Fruit fly (Drosophila melanogaster) whole organism, embryonic: ENCODE data around the gene vkg.

ENCODE experiments used
- Bdp1 ChIP-seq: fragments of 200-800 bp; sonication (Bioruptor generic); optimal IDR thresholded peaks from 3 replicates; lab custom pipeline; 2016; ENCODE audit warnings: missing biosample characterization, missing genetic modification characterization
- C15 ChIP-seq: fragments of 200-800 bp; sonication (Bioruptor generic); IDR thresholded peaks from 3 replicates; pipeline ENCODE4 v1.3.6; 2022; ENCODE audit warnings: missing biosample characterization, missing genetic modification characterization
- CG10462 ChIP-seq: fragments of 200-800 bp; sonication (Bioruptor generic); optimal IDR thresholded peaks from 2 replicates; lab custom pipeline; 2016; ENCODE audit warnings: missing biosample characterization, missing genetic modification characterization
- CG11504 ChIP-seq: fragments of 200-800 bp; sonication (Bioruptor generic); optimal IDR thresholded peaks from 3 replicates; lab custom pipeline; 2019; ENCODE audit warnings: missing biosample characterization, mild to moderate bottlenecking, missing genetic modification characterization, moderate library complexity
- CG14050 ChIP-seq: fragments of 200-800 bp; sonication (Bioruptor generic); IDR thresholded peaks from 3 replicates; pipeline ENCODE4 v1.3.6; 2022; ENCODE audit warnings: missing biosample characterization, missing genetic modification characterization
- CG14667 ChIP-seq: fragments of 200-800 bp; sonication (Bioruptor generic); IDR thresholded peaks from 2 replicates; pipeline ENCODE4 v1.3.6; 2022; ENCODE audit warnings: missing biosample characterization, missing genetic modification characterization
- CG15073 ChIP-seq: fragments of 200-800 bp; sonication (Bioruptor generic); optimal IDR thresholded peaks from 2 replicates; lab custom pipeline; 2016; ENCODE audit warnings: missing biosample characterization, missing genetic modification characterization
- CG15514 ChIP-seq: fragments of 200-800 bp; sonication (Bioruptor generic); optimal IDR thresholded peaks from 3 replicates; lab custom pipeline; 2017; ENCODE audit warnings: missing biosample characterization, missing genetic modification characterization, mild to moderate bottlenecking, moderate library complexity, missing genetic modification reagents
- CG15696 ChIP-seq: fragments of 200-800 bp; sonication (Bioruptor generic); optimal IDR thresholded peaks from 2 replicates; lab custom pipeline; 2019; ENCODE audit warnings: missing biosample characterization, mild to moderate bottlenecking, missing genetic modification characterization, moderate library complexity
- CG1602 ChIP-seq: fragments of 200-800 bp; sonication (Bioruptor generic); optimal IDR thresholded peaks from 3 replicates; lab custom pipeline; 2016; ENCODE audit warnings: missing biosample characterization, missing genetic modification characterization
- CG1647 ChIP-seq: fragments of 200-800 bp; sonication (Bioruptor generic); optimal IDR thresholded peaks from 3 replicates; lab custom pipeline; 2016; ENCODE audit warnings: missing biosample characterization, missing genetic modification characterization
- CG16779 ChIP-seq: fragments of 200-800 bp; sonication (Bioruptor generic); IDR thresholded peaks from 2 replicates; pipeline ENCODE4 v1.3.6; 2022; ENCODE audit warnings: missing biosample characterization, missing genetic modification characterization
- CG18599 ChIP-seq: fragments of 200-800 bp; sonication (Bioruptor generic); optimal IDR thresholded peaks from 3 replicates; lab custom pipeline; 2017; ENCODE audit warnings: missing biosample characterization, missing genetic modification characterization, mild to moderate bottlenecking, moderate library complexity, missing genetic modification reagents
- CG2116 ChIP-seq: fragments of 200-800 bp; sonication (Bioruptor generic); optimal IDR thresholded peaks from 3 replicates; lab custom pipeline; 2018; ENCODE audit warnings: missing biosample characterization, mild to moderate bottlenecking, missing genetic modification characterization
- CG2120 ChIP-seq: fragments of 200-800 bp; sonication (Bioruptor generic); optimal IDR thresholded peaks from 3 replicates; lab custom pipeline; 2016; ENCODE audit warnings: missing biosample characterization, missing genetic modification characterization
- CG31388 ChIP-seq: fragments of 200-800 bp; sonication (Bioruptor generic); optimal IDR thresholded peaks from 2 replicates; lab custom pipeline; 2016; ENCODE audit warnings: missing biosample characterization, missing genetic modification characterization
- CG32532 ChIP-seq: fragments of 200-800 bp; sonication (Bioruptor generic); IDR thresholded peaks from 2 replicates; pipeline ENCODE4 v1.3.6; 2022; ENCODE audit warnings: missing biosample characterization, missing genetic modification characterization
- CG34224 ChIP-seq: fragments of 200-800 bp; sonication (Bioruptor generic); IDR thresholded peaks from 3 replicates; pipeline ENCODE4 v1.3.6; 2022; ENCODE audit warnings: missing biosample characterization, missing genetic modification characterization; ENCODE audit not compliant: partially characterized antibody
- CG3847 ChIP-seq: fragments of 200-800 bp; sonication (Bioruptor generic); IDR thresholded peaks from 2 replicates; pipeline ENCODE4 v1.3.6; 2022; ENCODE audit warnings: missing biosample characterization, missing genetic modification characterization
- CG4360 ChIP-seq: fragments of 200-800 bp; sonication (Bioruptor generic); IDR thresholded peaks from 2 replicates; pipeline ENCODE4 v1.3.6; 2022; ENCODE audit warnings: missing biosample characterization, missing genetic modification characterization
- CG6272 ChIP-seq: fragments of 200-800 bp; sonication (Bioruptor generic); IDR thresholded peaks from 2 replicates; pipeline ENCODE4 v1.3.6; 2022; ENCODE audit warnings: missing biosample characterization, missing genetic modification characterization
- CG6683 ChIP-seq: fragments of 200-800 bp; sonication (Bioruptor generic); optimal IDR thresholded peaks from 2 replicates; lab custom pipeline; 2017; ENCODE audit warnings: missing biosample characterization, mild to moderate bottlenecking, missing genetic modification characterization, missing genetic modification reagents
- CG8388 ChIP-seq: fragments of 200-800 bp; sonication (Bioruptor generic); optimal IDR thresholded peaks from 2 replicates; lab custom pipeline; 2019; ENCODE audit warnings: missing biosample characterization, mild to moderate bottlenecking, missing genetic modification characterization, moderate library complexity
- CG9932 ChIP-seq: fragments of 200-800 bp; sonication (Bioruptor generic); IDR thresholded peaks from 2 replicates; pipeline ENCODE4 v1.3.6; 2022; ENCODE audit warnings: missing biosample characterization, missing genetic modification characterization
- CkIIα-i1 ChIP-seq: fragments of 200-800 bp; sonication (Bioruptor generic); IDR thresholded peaks from 2 replicates; pipeline ENCODE4 v1.3.6; 2022; ENCODE audit warnings: missing biosample characterization, missing genetic modification characterization
- Dbx ChIP-seq: fragments of 200-800 bp; sonication (Bioruptor generic); IDR thresholded peaks from 3 replicates; pipeline ENCODE4 v1.3.6; 2022; ENCODE audit warnings: missing biosample characterization, missing genetic modification characterization
- Dref ChIP-seq: fragments of 200-800 bp; sonication (Bioruptor generic); IDR thresholded peaks from 2 replicates; pipeline ENCODE4 v1.3.6; 2022; ENCODE audit warnings: missing biosample characterization, missing genetic modification characterization
- Eip74EF ChIP-seq, 2 experiments: fragments of 200-800 bp in 1 of 2; fragments of >200 bp in 1 of 2; sonication (Bioruptor generic) in 1 of 2; optimal IDR thresholded peaks; 2 replicates each; lab custom pipeline; 2017 to 2019; ENCODE audit warnings: missing biosample characterization in 2 of 2, missing genetic modification characterization in 2 of 2, mild to moderate bottlenecking in 1 of 2, moderate library complexity in 1 of 2
- MTF-1 ChIP-seq: fragments of 200-800 bp; sonication (Bioruptor generic); optimal IDR thresholded peaks from 2 replicates; lab custom pipeline; 2018; ENCODE audit warnings: missing biosample characterization, mild to moderate bottlenecking, missing genetic modification characterization, borderline replicate concordance
- Rfx ChIP-seq: fragments of 200-800 bp; sonication (Bioruptor generic); IDR thresholded peaks from 2 replicates; pipeline ENCODE4 v1.3.6; 2022; ENCODE audit warnings: missing biosample characterization, missing genetic modification characterization
- Six4 ChIP-seq: fragments of 200-800 bp; sonication (Bioruptor generic); optimal IDR thresholded peaks from 2 replicates; lab custom pipeline; 2016; ENCODE audit warnings: missing biosample characterization, missing genetic modification characterization
- Stat92E ChIP-seq, 3 experiments: fragments of >200 bp in 2 of 3; fragments of 200-800 bp in 1 of 3; sonication (Bioruptor generic) in 1 of 3; optimal IDR thresholded peaks; 2 replicates each; lab custom pipeline; 2017 to 2019; ENCODE audit warnings: missing biosample characterization in 3 of 3, missing genetic modification characterization in 3 of 3, mild to moderate bottlenecking in 1 of 3, moderate library complexity in 1 of 3
- Trl ChIP-seq, 3 experiments: fragments of >200 bp in 2 of 3; fragments of 200-800 bp in 1 of 3; sonication (Bioruptor generic) in 1 of 3; optimal IDR thresholded peaks; 2 replicates in 1 of 3; 3 replicates in 2 of 3; lab custom pipeline; 2016 to 2017; ENCODE audit warnings: missing biosample characterization in 1 of 3, missing genetic modification characterization in 1 of 3
- Xrp1 ChIP-seq: fragments of 200-800 bp; sonication (Bioruptor generic); IDR thresholded peaks from 2 replicates; pipeline ENCODE4 v1.3.6; 2022; ENCODE audit warnings: missing biosample characterization, missing genetic modification characterization
- YL-1 ChIP-seq: fragments of 200-800 bp; sonication (Bioruptor generic); optimal IDR thresholded peaks from 3 replicates; lab custom pipeline; 2017; ENCODE audit warnings: missing biosample characterization, mild to moderate bottlenecking, missing genetic modification characterization
- dm ChIP-seq: fragments of 200-800 bp; sonication (Bioruptor generic); optimal IDR thresholded peaks from 3 replicates; lab custom pipeline; 2016; ENCODE audit warnings: missing biosample characterization, missing genetic modification characterization
- emc ChIP-seq: fragments of 200-800 bp; sonication (Bioruptor generic); optimal IDR thresholded peaks from 2 replicates; lab custom pipeline; 2016; ENCODE audit warnings: missing biosample characterization, missing genetic modification characterization
- fd3F ChIP-seq: fragments of 200-800 bp; sonication (Bioruptor generic); optimal IDR thresholded peaks from 2 replicates; lab custom pipeline; 2018; ENCODE audit warnings: missing biosample characterization, mild to moderate bottlenecking, missing genetic modification characterization, moderate library complexity
- ftz-f1 ChIP-seq: fragments of 200-800 bp; sonication (Bioruptor generic); optimal IDR thresholded peaks from 2 replicates; lab custom pipeline; 2016; ENCODE audit warnings: missing biosample characterization, missing genetic modification characterization
- inv ChIP-seq: fragments of 200-800 bp; sonication (Bioruptor generic); IDR thresholded peaks from 2 replicates; pipeline ENCODE4 v1.3.6; 2022; ENCODE audit warnings: missing biosample characterization, missing genetic modification characterization; ENCODE audit not compliant: partially characterized antibody
- kni ChIP-seq: fragments of 200-800 bp; sonication (Bioruptor generic); optimal IDR thresholded peaks from 3 replicates; lab custom pipeline; 2017; ENCODE audit warnings: mild to moderate bottlenecking, missing biosample characterization, missing genetic modification reagents, missing genetic modification characterization
- lab ChIP-seq: fragments of 200-800 bp; sonication (Bioruptor generic); optimal IDR thresholded peaks from 3 replicates; lab custom pipeline; 2017; ENCODE audit warnings: missing biosample characterization, missing genetic modification characterization, mild to moderate bottlenecking, moderate library complexity, missing genetic modification reagents
- org-1 ChIP-seq: fragments of 200-800 bp; sonication (Bioruptor generic); optimal IDR thresholded peaks from 2 replicates; lab custom pipeline; 2017; ENCODE audit warnings: missing biosample characterization, missing genetic modification characterization
- sim ChIP-seq: fragments of 200-800 bp; sonication (Bioruptor generic); IDR thresholded peaks from 2 replicates; pipeline ENCODE4 v1.3.6; 2022; ENCODE audit warnings: missing biosample characterization, missing genetic modification characterization
- slp2 ChIP-seq: fragments of 200-800 bp; sonication (Bioruptor generic); optimal IDR thresholded peaks from 2 replicates; lab custom pipeline; 2016; ENCODE audit warnings: missing biosample characterization, missing genetic modification characterization
- vvl ChIP-seq: fragments of 200-800 bp; sonication (Bioruptor generic); IDR thresholded peaks from 2 replicates; pipeline ENCODE4 v1.3.6; 2022; ENCODE audit warnings: missing biosample characterization, missing genetic modification characterization
- zen ChIP-seq: fragments of 200-800 bp; sonication (Bioruptor generic); optimal IDR thresholded peaks from 3 replicates; lab custom pipeline; 2018; ENCODE audit warnings: missing biosample characterization, mild to moderate bottlenecking, missing genetic modification characterization, moderate library complexity

Gene vkg

DNA sequence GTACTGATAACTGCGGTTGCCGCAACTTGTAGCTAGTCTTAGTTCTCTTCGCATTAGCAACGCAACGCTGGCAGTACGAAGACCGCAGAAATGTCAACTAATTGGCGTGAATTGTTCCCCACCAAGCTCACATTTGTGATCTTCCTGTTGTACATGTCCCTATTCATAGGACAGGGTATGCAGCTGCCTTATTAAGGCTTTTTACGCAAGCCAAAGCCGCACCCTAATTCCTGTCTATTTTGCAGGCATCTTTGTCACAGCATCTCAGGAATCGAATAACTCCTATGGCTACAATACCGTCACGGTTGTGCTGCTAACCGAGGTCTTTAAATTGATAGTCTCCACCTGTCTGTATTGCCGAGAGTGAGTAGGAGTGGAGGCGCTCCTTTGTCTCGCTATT, 25.0 kb upstream of the vkg start, which contains the start of gene eIF3h:
eIF3h (minus strand) TSS at position 101 of the 400 bp plus-strand sequence.
- TF ChIP-seq lab: no peak
- peak; percentile 42 for TF ChIP-seq CG11504 (tag; lab: Kevin White, UChicago)

DNA sequence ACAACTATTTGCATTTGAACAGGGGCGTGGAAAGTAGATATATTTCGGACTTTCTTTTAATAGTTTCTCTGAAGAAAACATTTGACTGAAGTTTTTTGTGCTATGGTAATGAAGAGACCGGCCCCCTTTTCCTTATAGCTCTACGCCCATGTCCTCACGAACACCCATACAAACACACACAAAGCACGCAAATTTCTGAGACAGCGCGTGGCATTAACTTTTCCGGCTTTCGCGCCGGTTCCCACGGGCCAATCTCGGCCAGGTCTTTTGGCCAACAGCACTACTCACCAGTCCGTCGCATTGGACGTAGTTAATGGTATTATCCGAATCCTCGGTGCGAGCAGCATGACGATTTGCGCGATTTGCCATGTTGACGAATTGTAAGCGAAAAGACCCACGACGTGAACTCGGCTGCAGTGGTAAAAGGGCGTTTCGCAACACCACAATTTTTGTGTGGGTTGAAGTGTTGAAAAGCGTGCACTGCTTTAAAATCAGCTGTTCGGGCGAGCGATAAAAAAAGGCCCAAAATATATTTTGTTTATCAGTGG, 24.4 kb upstream of the vkg start, which contains the start of gene senju:
senju (plus strand) TSS at position 477 of the 548 bp plus-strand sequence.
- TF ChIP-seq CG31388: peak; percentile 4
- peak; percentile 48 for TF ChIP-seq Dref
- peak; percentile 62; the same call in 1 of the 2 replicates for TF ChIP-seq sim
- peak; percentile 53 for TF ChIP-seq zen
- TF ChIP-seq dm: peak; percentile 95
- TF ChIP-seq MTF-1 (GFP tag; lab: Kevin White, UChicago): peak; percentile 59
- peak; percentile 81 for TF ChIP-seq CG8388
- peak; percentile 90 for TF ChIP-seq CG3847 (GFP tag; lab: Robert Waterston, UW)
- TF ChIP-seq CG2120: peak; percentile 96
- TF ChIP-seq Stat92E (GFP tag; optimal IDR thresholded peaks at IDR 0.05; lab: Kevin White, UChicago): peak in 1 of 3 experiments; percentile 8
- peak in 1 of 2 experiments; percentile 80 for TF ChIP-seq Eip74EF (GFP tag; optimal IDR thresholded peaks at IDR 0.05; lab: Kevin White, UChicago)
- no peak for TF ChIP-seq Trl (optimal IDR thresholded peaks at IDR 0.05; lab: Kevin White, UChicago)
- TF ChIP-seq Trl (GFP tag; optimal IDR thresholded peaks at IDR 0.05; lab: Kevin White, UChicago): peak; percentile 86
- TF ChIP-seq kni: peak; percentile 81
- TF ChIP-seq CG1647 (GFP tag; lab: Kevin White, UChicago): peak; percentile 45
- peak; percentile 71 for TF ChIP-seq CG14667 (GFP tag; lab: Robert Waterston, UW)
- TF ChIP-seq Xrp1 (GFP tag; lab: Robert Waterston, UW): peak; percentile 81; the same call in 1 of the 2 replicates
- no peak; the same call in 1 of the 2 replicates for TF ChIP-seq inv (GFP tag; lab: Robert Waterston, UW)
- peak; percentile 86 for TF ChIP-seq Rfx (GFP tag; lab: Robert Waterston, UW)
- peak; percentile 85 for TF ChIP-seq org-1 (GFP tag; lab: Kevin White, UChicago)
- peak; percentile 83 for TF ChIP-seq CG9932 (GFP tag; lab: Robert Waterston, UW)
- peak; percentile 96 for TF ChIP-seq vvl (GFP tag; lab: Robert Waterston, UW)
- TF ChIP-seq fd3F (GFP tag; lab: Kevin White, UChicago): peak; percentile 50
- peak; percentile 84 for TF ChIP-seq Six4 (GFP tag; lab: Kevin White, UChicago)
- TF ChIP-seq CG18599 (GFP tag; lab: Kevin White, UChicago): peak; percentile 90
- no peak for TF ChIP-seq CG15073 (GFP tag; lab: Kevin White, UChicago)
- no peak for TF ChIP-seq CkIIα-i1 (GFP tag; lab: Robert Waterston, UW)
- peak; percentile 70 for TF ChIP-seq CG6683 (GFP tag; lab: Kevin White, UChicago)
- peak; percentile 67 for TF ChIP-seq CG2116
- TF ChIP-seq slp2 (GFP tag; lab: Kevin White, UChicago): peak; percentile 51
- peak; percentile 82 for TF ChIP-seq CG10462
- peak; percentile 86 for TF ChIP-seq Dbx (GFP tag; lab: Robert Waterston, UW)
- TF ChIP-seq CG16779 (GFP tag; lab: Robert Waterston, UW): peak; percentile 53
- peak; percentile 69 for TF ChIP-seq CG1602 (GFP tag; lab: Kevin White, UChicago)
- peak; percentile 38 for TF ChIP-seq CG15696 (tag; lab: Kevin White, UChicago)
- peak; percentile 65 for TF ChIP-seq CG14050 (GFP tag; lab: Robert Waterston, UW)
- peak; percentile 51; the same call in 1 of the 2 replicates for TF ChIP-seq CG4360 (GFP tag; lab: Robert Waterston, UW)
- peak; percentile 64; the same call in 1 of the 3 replicates for TF ChIP-seq C15 (GFP tag; lab: Robert Waterston, UW)
- 0 out of 2 replicates have a peak, but pooled peaks have one; percentile 27 for TF ChIP-seq CG6272 (GFP tag; lab: Robert Waterston, UW)
- peak; percentile 78 for TF ChIP-seq Bdp1 (GFP tag; lab: Kevin White, UChicago)
- TF ChIP-seq CG34224 (GFP tag; lab: Robert Waterston, UW): peak; percentile 63; the same call in 2 of the 3 replicates
- peak; percentile 89 for TF ChIP-seq CG32532
- TF ChIP-seq ftz-f1 (GFP tag; lab: Kevin White, UChicago): peak; percentile 75
- peak; percentile 99 for TF ChIP-seq YL-1
- peak; percentile 78 for TF ChIP-seq emc (GFP tag; lab: Kevin White, UChicago)
- peak; percentile 88 for TF ChIP-seq CG15514 (GFP tag; lab: Kevin White, UChicago)
